Worm (Caenorhabditis elegans): Measurements from ENCODE around the gene T19D7.5.

DNA sequence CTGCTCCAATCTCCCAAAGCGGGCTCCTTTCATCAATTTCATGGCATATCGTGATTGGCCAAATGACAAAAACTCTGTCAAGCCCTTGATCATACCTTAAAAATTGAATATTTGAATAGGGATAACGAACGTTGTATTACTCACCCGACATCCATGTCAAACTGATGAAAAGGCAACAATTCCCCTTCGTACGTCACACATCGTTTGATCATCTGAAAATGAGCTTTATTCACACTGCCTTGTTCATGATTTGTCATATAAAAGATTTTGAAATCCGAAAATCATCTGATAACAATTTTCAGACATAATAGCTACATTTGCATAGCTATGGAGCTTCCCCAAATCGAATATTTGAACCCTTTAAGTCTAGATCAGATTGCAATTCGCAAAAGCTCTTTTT lies 40.5 kb upstream of the T19D7.5 start, which contains the start of gene M02A10.1:
- no peak for TF ChIP-seq aly-1 (tag; optimal IDR thresholded peaks at IDR 0.05)
- TF ChIP-seq tbx-11 (GFP tag; IDR thresholded peaks at IDR 0.05): no peak
- no peak for TF ChIP-seq ama-1 (optimal IDR thresholded peaks at IDR 0.05)
- TF ChIP-seq flt-1 (GFP tag; IDR thresholded peaks at IDR 0.05): no peak
- TF ChIP-seq tbx-37 (GFP tag; conservative IDR thresholded peaks at IDR 0.05): no peak
- no peak for TF ChIP-seq scrt-1 (GFP tag; IDR thresholded peaks at IDR 0.05)

All from whole organism, early embryonic.